Worm (Caenorhabditis elegans) whole organism, L4/young adult: ENCODE data around the gene F37C12.14.

Source experiments
- W03F9.2 ChIP-seq: fragments of 150-350 bp; optimal IDR thresholded peaks from 2 replicates; lab custom pipeline; 2014; ENCODE audit warnings: missing biosample characterization, missing genetic modification characterization
- dao-5 ChIP-seq: sonication (generic microtip); optimal IDR thresholded peaks from 2 replicates; lab custom pipeline; 2016; ENCODE audit warnings: missing genotype, missing genetic modification characterization, moderate library complexity, missing compliant biosample characterization
- him-1 ChIP-seq: sonication (generic microtip); optimal IDR thresholded peaks from 2 replicates; lab custom pipeline; 2016; ENCODE audit warnings: missing genotype, missing genetic modification reagents, missing genetic modification characterization, missing compliant biosample characterization

F37C12.14 gene

DNA sequence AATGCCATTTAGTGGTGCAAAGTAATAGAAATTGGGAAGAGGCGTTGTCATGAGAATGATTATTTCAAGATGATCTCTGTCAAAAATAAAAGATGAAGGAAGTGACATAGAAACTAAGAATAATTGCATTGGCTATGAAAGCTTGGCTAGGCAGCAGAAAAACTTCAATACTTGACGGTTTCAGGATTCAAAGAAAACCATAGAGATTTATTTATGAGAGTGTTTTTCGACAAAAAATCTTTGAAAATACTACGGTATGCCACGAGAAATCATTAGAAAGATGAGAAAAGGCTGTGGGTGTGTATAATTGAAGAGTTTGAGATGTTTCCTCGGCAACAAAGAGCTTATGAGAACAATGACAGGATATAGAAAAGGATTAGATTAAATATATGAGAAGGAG lies at the start of gene F37C12.14:
TSS of gene F37C12.14 (minus strand) at position 101 of the 400 bp plus-strand sequence.
- no peak for TF ChIP-seq dao-5 (tag; lab: Kevin White, UChicago)
- no peak for TF ChIP-seq W03F9.2 (tag; lab: Kevin White, UChicago)
- TF ChIP-seq him-1 (tag; lab: Kevin White, UChicago): no peak

DNA sequence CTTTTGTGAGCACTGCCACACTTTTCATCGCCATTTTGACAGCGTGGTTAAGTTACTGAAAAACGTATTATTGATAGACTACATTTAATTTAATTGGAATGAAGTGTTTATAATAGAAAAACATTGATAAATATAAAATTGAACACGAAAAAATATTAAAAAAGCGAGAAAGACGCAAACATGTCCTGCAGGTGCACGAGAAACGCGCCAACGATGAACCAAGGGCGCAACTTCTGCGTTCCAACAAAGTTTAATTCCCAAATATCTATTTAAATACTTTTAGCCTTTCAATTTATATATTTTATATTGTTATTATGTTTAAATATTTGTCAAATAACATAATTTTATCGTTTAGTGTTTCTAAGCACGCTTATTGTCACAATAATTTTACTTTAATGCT lies 48.8 kb upstream of the F37C12.14 start, which contains the start of gene ndus-8:
TSS of gene ndus-8 (minus strand) at position 55 of the 400 bp plus-strand sequence.
- TF ChIP-seq him-1 (tag; lab: Kevin White, UChicago) (no peak), W03F9.2 (tag; lab: Kevin White, UChicago) (peak; percentile 88), dao-5 (tag; lab: Kevin White, UChicago) (no peak)

DNA sequence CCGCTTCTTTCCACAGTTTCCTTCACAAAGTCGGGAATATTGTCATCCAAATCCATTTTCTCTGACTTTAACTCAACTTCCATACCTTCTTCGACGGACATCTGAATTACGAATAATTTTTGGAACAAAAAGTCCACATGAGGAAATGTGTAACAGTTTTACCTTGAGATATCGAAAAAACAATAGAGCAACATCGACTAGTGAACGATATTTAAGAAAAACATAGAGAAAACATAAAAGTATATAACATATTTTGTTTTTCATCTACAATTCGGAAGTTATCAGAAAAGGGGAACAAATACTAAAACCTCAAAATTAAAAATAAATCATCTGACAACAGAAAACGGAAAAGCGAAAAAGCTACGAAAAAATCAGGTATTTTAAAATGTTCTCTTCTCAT lies 47.4 kb upstream of the F37C12.14 start, which contains the start of gene adr-2:
TSS of gene adr-2 (minus strand) at position 101 of the 400 bp plus-strand sequence.
- TF ChIP-seq W03F9.2 (tag; lab: Kevin White, UChicago) (no peak), dao-5 (tag; lab: Kevin White, UChicago) (no peak), him-1 (tag; lab: Kevin White, UChicago) (no peak)

DNA sequence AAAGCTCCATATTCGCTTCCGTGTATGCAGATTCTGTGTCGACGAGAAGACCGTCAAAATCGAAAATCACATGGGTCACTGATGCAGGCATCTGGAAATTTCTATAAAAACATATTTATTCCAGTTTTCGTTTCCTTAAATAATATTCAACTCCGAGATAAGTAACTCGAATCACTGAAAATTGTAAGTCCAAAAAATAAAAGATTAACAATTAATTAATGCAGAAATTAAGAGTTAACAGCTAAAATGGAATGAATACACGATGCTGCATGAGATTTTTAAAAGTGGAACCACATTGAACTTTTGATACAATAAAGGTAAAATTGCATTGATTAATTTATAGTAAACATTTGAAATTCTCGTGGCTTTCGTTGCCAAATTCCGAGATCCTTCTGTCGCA lies 45.5 kb upstream of the F37C12.14 start, which contains the start of gene R151.10:
TSS of gene R151.10 (minus strand) at position 101 of the 400 bp plus-strand sequence.
- TF ChIP-seq dao-5 (tag; lab: Kevin White, UChicago) (no peak), him-1 (tag; lab: Kevin White, UChicago) (no peak), W03F9.2 (tag; lab: Kevin White, UChicago) (no peak)

DNA sequence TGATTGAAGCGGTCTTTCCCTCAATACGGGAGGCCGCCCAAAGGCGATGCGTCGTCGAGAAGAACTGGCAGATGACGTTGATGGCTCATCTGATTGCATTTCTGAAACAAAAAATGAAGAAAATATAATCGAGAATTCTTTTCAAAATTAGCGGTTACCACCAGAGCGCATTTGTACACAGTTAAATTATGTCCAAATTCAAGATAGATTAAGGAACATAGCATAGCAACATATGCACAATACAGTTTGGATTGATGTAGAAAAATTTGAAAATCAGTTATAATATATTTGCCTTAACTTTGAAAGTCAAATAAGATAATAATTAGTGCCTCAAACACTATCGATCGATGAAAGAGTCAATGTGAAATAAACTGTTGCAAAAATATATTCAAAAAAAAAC lies 44.3 kb upstream of the F37C12.14 start, which contains the start of gene R151.8:
TSS of gene R151.8 (minus strand) at position 101 of the 400 bp plus-strand sequence.
- no peak for TF ChIP-seq him-1 (tag; lab: Kevin White, UChicago)
- TF ChIP-seq dao-5 (tag; lab: Kevin White, UChicago): no peak
- no peak for TF ChIP-seq W03F9.2 (tag; lab: Kevin White, UChicago)

DNA sequence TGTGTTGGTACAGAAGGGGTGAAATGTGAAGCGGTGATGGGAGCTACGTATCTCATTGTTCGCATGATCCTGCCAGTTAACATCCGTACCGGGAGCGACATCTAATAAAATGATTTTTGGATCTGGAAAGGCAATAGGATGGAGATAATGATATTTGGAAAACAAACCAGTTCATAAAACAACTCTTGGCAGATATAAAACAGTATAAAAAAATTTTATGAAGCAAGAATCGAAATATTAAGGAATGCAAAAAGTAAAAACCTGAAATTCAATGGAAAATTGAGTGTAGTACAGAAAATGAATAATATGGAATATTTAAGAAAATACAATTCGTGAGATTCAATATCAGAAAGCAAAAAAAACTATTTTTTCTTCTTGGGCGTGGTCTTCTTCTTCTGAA lies 41.2 kb upstream of the F37C12.14 start, which contains the start of gene hsp-75:
TSS of gene hsp-75 (minus strand) at position 101 of the 400 bp plus-strand sequence.
- TF ChIP-seq dao-5 (tag; lab: Kevin White, UChicago): no peak
- TF ChIP-seq him-1 (tag; lab: Kevin White, UChicago): no peak
- no peak for TF ChIP-seq W03F9.2 (tag; lab: Kevin White, UChicago)

DNA sequence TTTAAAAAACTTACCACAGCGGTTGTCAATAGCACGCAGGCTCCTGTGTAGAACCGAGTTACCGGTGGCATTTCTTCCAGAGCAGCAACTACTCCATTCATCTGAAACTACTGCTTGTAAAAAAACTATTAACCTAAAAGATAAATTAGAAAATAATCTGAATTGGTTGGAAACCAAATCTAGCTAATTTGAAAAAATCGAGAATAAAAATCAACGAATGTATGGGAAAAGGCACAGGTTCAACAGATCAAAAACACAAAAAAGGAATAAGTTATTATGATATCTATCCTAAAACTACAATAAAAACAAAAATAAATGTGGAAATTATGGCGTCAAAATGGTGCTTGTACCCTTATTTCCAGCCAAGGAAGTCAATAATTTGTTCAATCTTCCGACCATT lies 37.7 kb upstream of the F37C12.14 start, which contains the start of gene der-2:
TSS of gene der-2 (minus strand) at position 101 of the 400 bp plus-strand sequence.
- TF ChIP-seq dao-5 (tag; lab: Kevin White, UChicago): no peak
- no peak for TF ChIP-seq W03F9.2 (tag; lab: Kevin White, UChicago)
- TF ChIP-seq him-1 (tag; lab: Kevin White, UChicago): no peak

DNA sequence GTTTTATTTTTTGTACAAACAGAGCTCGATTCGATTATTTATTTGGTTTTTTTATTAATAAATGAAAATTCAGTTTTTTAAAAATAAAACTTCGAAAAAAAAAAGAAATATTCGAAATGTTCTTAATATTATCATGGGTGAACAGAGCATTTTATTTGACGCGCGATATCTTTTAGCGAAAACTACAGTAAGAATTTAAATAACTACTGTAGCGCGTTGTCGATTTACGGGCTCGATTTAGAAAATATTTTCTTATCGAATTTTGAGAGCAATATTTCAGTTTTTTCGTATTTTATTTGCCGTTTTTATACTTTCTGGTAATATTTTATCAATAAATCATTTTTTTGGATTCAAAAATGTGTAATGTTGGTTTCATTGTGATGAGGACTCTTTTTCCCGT lies 35.7 kb upstream of the F37C12.14 start:
- TF ChIP-seq W03F9.2 (tag; lab: Kevin White, UChicago) (no peak), dao-5 (tag; lab: Kevin White, UChicago) (no peak), him-1 (tag; lab: Kevin White, UChicago) (no peak)

DNA sequence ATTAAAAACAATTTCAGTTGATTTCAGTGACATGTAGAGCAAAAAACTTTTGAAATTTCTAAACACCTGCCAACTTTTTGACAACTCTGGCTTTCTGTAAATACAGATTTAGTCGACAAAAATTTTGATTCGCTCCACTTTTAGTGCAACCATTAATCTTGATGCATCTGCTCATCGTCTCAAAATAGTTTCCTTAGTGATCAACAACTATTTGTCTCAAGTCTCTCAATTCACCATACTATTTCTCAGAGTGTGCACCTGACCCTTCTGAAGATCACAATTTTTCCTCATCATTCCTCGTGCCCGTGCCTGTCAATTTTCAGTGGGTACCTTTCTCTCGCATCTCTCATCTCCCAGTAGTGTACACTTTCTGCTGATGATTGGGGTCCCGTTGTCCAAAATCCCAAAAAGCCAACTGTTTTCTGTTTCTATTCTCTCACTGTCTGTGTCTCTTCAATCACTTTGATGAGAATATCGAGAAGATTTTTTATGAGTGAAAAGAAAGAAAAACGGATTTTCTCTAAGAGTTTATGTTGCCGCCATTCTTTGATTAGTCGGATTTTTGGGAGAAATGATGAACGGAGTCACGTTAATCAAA lies 31.6 kb upstream of the F37C12.14 start:
- TF ChIP-seq dao-5 (tag; lab: Kevin White, UChicago) (no peak), W03F9.2 (tag; lab: Kevin White, UChicago) (no peak), him-1 (tag; lab: Kevin White, UChicago) (no peak)

DNA sequence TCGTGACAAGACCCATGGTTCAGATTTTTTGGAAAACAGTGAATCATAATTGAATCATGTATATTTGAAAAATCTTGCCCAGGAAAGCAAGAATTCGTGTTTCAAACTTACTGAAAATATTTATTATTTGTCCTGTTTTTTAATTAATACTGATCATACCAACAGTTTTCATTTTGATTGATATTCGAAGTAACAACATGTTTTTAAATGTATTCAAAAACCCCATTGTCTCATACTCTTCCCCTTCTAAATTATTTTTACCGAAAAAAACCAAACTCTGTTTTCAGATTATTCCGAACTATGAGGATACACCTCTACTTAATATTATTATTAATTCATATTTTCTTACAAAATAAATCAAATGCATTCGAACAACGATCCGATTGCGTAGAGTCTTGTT lies 30.9 kb upstream of the F37C12.14 start, which contains the start of gene R151.1:
TSS of gene R151.1 (plus strand) at position 301 of the 400 bp plus-strand sequence.
- TF ChIP-seq W03F9.2 (tag; lab: Kevin White, UChicago): no peak
- TF ChIP-seq dao-5 (tag; lab: Kevin White, UChicago): no peak
- TF ChIP-seq him-1 (tag; lab: Kevin White, UChicago): no peak

DNA sequence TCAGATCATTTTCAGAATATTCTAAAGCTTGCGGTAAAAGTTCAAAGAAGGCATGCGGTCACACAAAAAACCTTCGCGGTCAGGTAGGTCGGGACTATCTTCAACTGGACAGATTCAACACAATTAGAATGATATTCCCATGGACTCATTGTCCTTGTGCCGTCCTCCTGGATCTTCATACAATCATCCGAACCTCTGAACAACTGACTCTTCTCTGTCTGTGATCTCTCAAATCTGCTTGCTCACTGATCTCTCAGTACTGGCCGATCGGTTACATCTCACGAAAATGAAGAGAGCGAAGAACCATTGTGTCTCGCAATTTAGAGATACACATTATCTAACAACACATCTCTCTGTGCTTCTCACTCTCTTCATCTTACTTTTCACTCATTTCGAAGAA lies 30.2 kb upstream of the F37C12.14 start:
- TF ChIP-seq dao-5 (tag; lab: Kevin White, UChicago) (no peak), W03F9.2 (tag; lab: Kevin White, UChicago) (no peak), him-1 (tag; lab: Kevin White, UChicago) (no peak)

DNA sequence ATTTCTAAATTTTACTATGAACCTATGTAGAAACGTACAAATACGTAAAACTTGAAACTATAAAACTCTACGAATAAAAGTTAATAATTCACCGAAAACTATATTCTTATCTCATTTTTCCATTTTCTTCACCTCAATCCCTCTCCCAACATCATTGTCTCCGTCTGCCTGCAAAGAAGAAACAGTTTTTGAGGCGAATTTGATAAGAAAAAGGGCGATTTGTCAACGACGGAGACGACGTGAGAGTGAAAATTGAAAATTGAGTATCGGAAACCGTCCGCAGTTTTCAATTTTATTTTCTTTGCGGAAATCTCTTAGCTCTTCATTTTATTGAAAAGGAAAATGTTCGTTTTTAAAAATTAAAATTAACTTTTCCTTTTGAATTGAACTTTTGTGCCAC lies 26.7 kb upstream of the F37C12.14 start:
- TF ChIP-seq dao-5 (tag; lab: Kevin White, UChicago): no peak
- TF ChIP-seq him-1 (tag; lab: Kevin White, UChicago): no peak
- TF ChIP-seq W03F9.2 (tag; lab: Kevin White, UChicago): no peak

DNA sequence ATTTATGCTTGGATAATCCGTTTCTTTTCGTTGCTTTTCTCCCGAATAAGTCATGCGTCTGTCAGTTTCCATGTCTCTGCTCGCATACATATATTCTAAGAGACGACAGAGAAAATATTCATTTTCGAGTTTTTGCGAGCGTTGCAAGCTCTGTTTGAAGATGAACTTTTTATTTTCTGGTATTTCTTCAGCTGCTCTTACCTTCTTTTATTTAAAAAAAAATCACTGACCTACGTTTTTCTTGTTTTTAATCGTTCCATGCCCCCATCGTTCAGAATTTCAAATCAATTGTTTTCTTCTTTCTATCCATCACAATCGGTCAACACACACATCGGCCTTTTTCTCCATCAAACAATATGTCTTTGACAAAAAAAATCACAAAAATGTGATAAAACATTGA lies 25.1 kb upstream of the F37C12.14 start:
- TF ChIP-seq W03F9.2 (tag; lab: Kevin White, UChicago): no peak

DNA sequence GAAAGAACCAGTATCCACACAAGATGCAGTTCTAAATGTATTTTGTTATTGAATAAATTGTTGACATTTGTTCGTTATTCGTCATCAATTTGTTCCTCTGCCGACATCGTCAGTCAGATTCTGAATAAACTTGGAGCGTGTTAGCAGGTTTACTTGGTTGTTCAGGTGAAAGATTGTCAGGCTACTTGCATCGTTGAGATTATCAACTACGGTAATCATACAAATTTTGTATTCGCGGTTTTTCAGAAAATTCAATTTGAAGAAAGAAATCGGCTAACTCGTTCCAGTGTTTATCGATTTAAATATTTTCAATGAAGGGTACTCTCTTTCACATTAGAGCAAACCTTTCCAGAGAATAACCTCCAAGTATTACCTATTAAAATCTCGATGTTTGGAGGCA lies 24.3 kb upstream of the F37C12.14 start, which contains the start of gene R151.2:
TSS of gene R151.2 (plus strand) at position 247 of the 400 bp plus-strand sequence.
- no peak for TF ChIP-seq him-1 (tag; lab: Kevin White, UChicago)
- TF ChIP-seq dao-5 (tag; lab: Kevin White, UChicago): no peak
- no peak for TF ChIP-seq W03F9.2 (tag; lab: Kevin White, UChicago)
